Worm (Caenorhabditis elegans) whole organism, L1 larva: Measurements from ENCODE around the gene sra-6.

Experiments used
- efl-1 ChIP-seq, 4 experiments: fragments of 150-350 bp; optimal IDR thresholded peaks in 3 of 4; peaks in 1 of 4; 1 replicate in 1 of 4; 2 replicates in 3 of 4; lab custom pipeline; 2014; ENCODE audit warnings: missing biosample characterization in 2 of 4, missing genetic modification characterization in 2 of 4, missing genetic modification reagents in 2 of 4
- egl-27 ChIP-seq, 2 experiments: fragments of 150-350 bp in 1 of 2; sonication (generic microtip); optimal IDR thresholded peaks; 3 replicates each; lab custom pipeline; 2017 to 2018; ENCODE audit warnings: missing biosample characterization in 2 of 2, missing genetic modification characterization in 2 of 2, missing genetic modification reagents in 2 of 2
- elt-3 ChIP-seq, 6 experiments: fragments of 150-350 bp in 1 of 6; sonication (generic microtip); optimal IDR thresholded peaks; 2 replicates each; lab custom pipeline; 2017 to 2018; ENCODE audit warnings: missing biosample characterization in 6 of 6, missing genetic modification characterization in 6 of 6, inconsistent platforms in 1 of 6
- lin-13 ChIP-seq: fragments of 150-350 bp; optimal IDR thresholded peaks from 2 replicates; lab custom pipeline; 2014; ENCODE audit warnings: missing biosample characterization, missing genetic modification reagents, missing genetic modification characterization
- lin-39 ChIP-seq: fragments of 150-350 bp; optimal IDR thresholded peaks from 2 replicates; lab custom pipeline; 2014; ENCODE audit warnings: missing biosample characterization, missing genetic modification reagents, missing genetic modification characterization
- nhr-76 ChIP-seq: sonication (generic microtip); optimal IDR thresholded peaks from 2 replicates; lab custom pipeline; 2017; ENCODE audit warnings: missing biosample characterization, missing genetic modification characterization
- nhr-90 ChIP-seq: sonication (generic microtip); optimal IDR thresholded peaks from 2 replicates; lab custom pipeline; 2016; ENCODE audit warnings: mild to moderate bottlenecking, missing genetic modification characterization, missing compliant biosample characterization; ENCODE audit not compliant: poor library complexity
- pqm-1 ChIP-seq: sonication (generic microtip); optimal IDR thresholded peaks from 3 replicates; lab custom pipeline; 2017; ENCODE audit warnings: missing biosample characterization, missing genetic modification characterization
- sptf-1 ChIP-seq: fragments of 150-350 bp; optimal IDR thresholded peaks from 2 replicates; lab custom pipeline; 2014; ENCODE audit warnings: missing biosample characterization, missing genetic modification characterization
- unc-62 ChIP-seq: fragments of 150-350 bp; optimal IDR thresholded peaks from 2 replicates; lab custom pipeline; 2014; ENCODE audit warnings: missing biosample characterization, missing genetic modification reagents, missing genetic modification characterization
- xbp-1 ChIP-seq: sonication (generic microtip); optimal IDR thresholded peaks from 2 replicates; lab custom pipeline; 2016; ENCODE audit warnings: missing genetic modification characterization, missing compliant biosample characterization

- no peak for TF ChIP-seq pqm-1
- no peak for TF ChIP-seq unc-62 (GFP tag; lab: Kevin White, UChicago)
- TF ChIP-seq lin-39: no peak
- TF ChIP-seq efl-1 (optimal IDR thresholded peaks at IDR 0.05; lab: Kevin White, UChicago): no peak
- no peak for TF ChIP-seq efl-1 (GFP tag; optimal IDR thresholded peaks at IDR 0.05 in 1 of 2; lab: Kevin White, UChicago)
- no peak for TF ChIP-seq xbp-1 (tag; lab: Kevin White, UChicago)
- no peak for TF ChIP-seq sptf-1 (tag; lab: Kevin White, UChicago)
- TF ChIP-seq elt-3 (tag; optimal IDR thresholded peaks at IDR 0.05; lab: Kevin White, UChicago): no peak
- no peak for TF ChIP-seq egl-27 (tag; optimal IDR thresholded peaks at IDR 0.05; lab: Kevin White, UChicago)
- TF ChIP-seq lin-13 (GFP tag; lab: Kevin White, UChicago): no peak
- TF ChIP-seq nhr-90 (tag; lab: Kevin White, UChicago): no peak
- TF ChIP-seq nhr-76 (tag; lab: Kevin White, UChicago): no peak
Measured at ce11 chrII:9583461-9583860, 32.8 kb upstream of the sra-6 start, which contains the start of gene wee-1.1.
